Worm (Caenorhabditis elegans) whole organism, early embryonic: Measurements from ENCODE around the gene rad-54.L2.

Experiments
- F13C5.2 ChIP-seq: sonication (generic microtip); optimal IDR thresholded peaks from 2 replicates; lab custom pipeline; 2017; ENCODE audit warnings: mild to moderate bottlenecking, missing genetic modification characterization, inconsistent platforms, missing compliant biosample characterization
- ceh-36 ChIP-seq: sonication (generic microtip); optimal IDR thresholded peaks from 2 replicates; lab custom pipeline; 2016; ENCODE audit warnings: missing genetic modification characterization, inconsistent platforms, missing compliant biosample characterization
- ets-7 ChIP-seq: sonication (generic microtip); optimal IDR thresholded peaks from 2 replicates; lab custom pipeline; 2016; ENCODE audit warnings: missing genotype, missing genetic modification characterization, missing compliant biosample characterization
- tbx-37 ChIP-seq: fragments of 200-800 bp; sonication (Bioruptor generic); conservative IDR thresholded peaks from 2 replicates; pipeline ENCODE4 v1.3.6; 2022; ENCODE audit warnings: missing genetic modification reagents, missing genetic modification characterization, missing compliant biosample characterization

- no peak for TF ChIP-seq ets-7 (tag; lab: Kevin White, UChicago)
- TF ChIP-seq F13C5.2 (tag; lab: Kevin White, UChicago) = no peak
- TF ChIP-seq tbx-37 (GFP tag; lab: Robert Waterston, UW) = no peak
- no peak for TF ChIP-seq ceh-36 (tag; lab: Kevin White, UChicago)
Measured at ce11 chrIV:8879810-8880209, 14.1 kb upstream of the rad-54.L2 start, which contains the start of gene npax-4.
